Worm (Caenorhabditis elegans) whole organism, L4/young adult: ENCODE results near the gene acs-4.

Experiments
- W03F9.2 ChIP-seq: fragments of 150-350 bp; optimal IDR thresholded peaks from 2 replicates; lab custom pipeline; 2014; ENCODE audit warnings: missing biosample characterization, missing genetic modification characterization
- dao-5 ChIP-seq: sonication (generic microtip); optimal IDR thresholded peaks from 2 replicates; lab custom pipeline; 2016; ENCODE audit warnings: missing genotype, missing genetic modification characterization, moderate library complexity, missing compliant biosample characterization
- him-1 ChIP-seq: sonication (generic microtip); optimal IDR thresholded peaks from 2 replicates; lab custom pipeline; 2016; ENCODE audit warnings: missing genotype, missing genetic modification reagents, missing genetic modification characterization, missing compliant biosample characterization

acs-4 gene

ce11 chrIII:7150162-7150561 lies 17.5 kb upstream of the acs-4 start:
- TF ChIP-seq W03F9.2 (no peak), dao-5 (tag; lab: Kevin White, UChicago) (no peak), him-1 (tag; lab: Kevin White, UChicago) (no peak)

ce11 chrIII:7152569-7152968 lies 15.1 kb upstream of the acs-4 start:
- TF ChIP-seq W03F9.2 (no peak), him-1 (tag; lab: Kevin White, UChicago) (no peak), dao-5 (tag; lab: Kevin White, UChicago) (no peak)

DNA sequence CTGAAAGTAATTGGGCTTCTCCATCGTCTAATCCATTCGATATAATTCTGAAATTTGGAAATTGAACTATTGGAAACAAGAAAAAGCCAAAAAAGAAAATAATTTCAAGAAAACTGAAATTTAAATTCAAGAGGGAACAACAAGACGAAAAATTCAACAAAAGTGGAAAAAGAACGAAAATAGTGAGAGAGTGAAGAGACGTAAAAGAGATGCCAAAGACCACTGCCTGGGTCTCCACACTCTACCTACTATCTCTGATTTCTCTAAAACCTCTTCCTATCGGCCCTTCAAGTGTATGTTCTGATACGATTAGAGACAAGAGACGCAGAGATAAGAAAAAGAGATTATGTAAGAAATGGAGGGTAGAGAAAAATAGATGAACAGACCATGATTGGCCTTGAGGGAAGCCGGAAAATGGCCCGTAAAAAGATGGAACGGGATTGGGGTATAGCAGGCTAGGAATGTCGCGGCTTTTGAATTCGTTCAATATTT lies 13.8 kb upstream of the acs-4 start, which contains the start of gene ogt-1:
Gene ogt-1 (minus strand): TSS at position 51 of the 492 bp plus-strand sequence.
- TF ChIP-seq him-1 (tag; lab: Kevin White, UChicago) (peak; percentile 26), dao-5 (tag; lab: Kevin White, UChicago) (no peak), W03F9.2 (peak; percentile 74)

ce11 chrIII:7154526-7154925 lies 13.1 kb upstream of the acs-4 start:
- TF ChIP-seq W03F9.2 (no peak), dao-5 (tag; lab: Kevin White, UChicago) (no peak), him-1 (tag; lab: Kevin White, UChicago) (no peak)

- TF ChIP-seq dao-5 (tag; lab: Kevin White, UChicago) (no peak), W03F9.2 (peak; percentile 51), him-1 (tag; lab: Kevin White, UChicago) (peak; percentile 88)
These were observed 12.0 kb upstream of the acs-4 start for ce11 chrIII:7155631-7156030.

ce11 chrIII:7158709-7159108 lies 8.9 kb upstream of the acs-4 start, which contains the start of gene nuo-4:
Gene nuo-4, minus strand, starts transcription at chrIII:7158809.
- TF ChIP-seq dao-5 (tag; lab: Kevin White, UChicago) = no peak
- no peak for TF ChIP-seq him-1 (tag; lab: Kevin White, UChicago)
- TF ChIP-seq W03F9.2 = no peak

DNA sequence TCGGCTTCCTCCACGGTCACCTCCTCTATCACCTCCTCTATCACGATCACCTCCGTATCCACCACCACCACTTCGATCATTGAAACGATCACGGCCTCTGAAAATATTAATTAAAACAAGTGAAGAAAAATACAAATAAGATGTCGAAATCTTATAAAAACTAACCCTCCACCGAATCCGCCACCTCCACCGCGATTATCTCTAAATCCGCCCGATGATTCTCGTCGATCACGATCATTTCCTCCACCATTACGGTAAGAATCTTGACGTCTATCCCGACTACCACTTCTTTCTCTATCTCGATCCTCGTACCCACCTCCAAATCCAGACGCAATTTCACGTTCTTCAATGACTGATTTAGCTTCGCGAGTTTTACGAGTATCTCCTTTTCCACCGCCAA lies 8.4 kb upstream of the acs-4 start:
- TF ChIP-seq dao-5 (tag; lab: Kevin White, UChicago) = no peak
- no peak for TF ChIP-seq him-1 (tag; lab: Kevin White, UChicago)
- no peak for TF ChIP-seq W03F9.2

DNA sequence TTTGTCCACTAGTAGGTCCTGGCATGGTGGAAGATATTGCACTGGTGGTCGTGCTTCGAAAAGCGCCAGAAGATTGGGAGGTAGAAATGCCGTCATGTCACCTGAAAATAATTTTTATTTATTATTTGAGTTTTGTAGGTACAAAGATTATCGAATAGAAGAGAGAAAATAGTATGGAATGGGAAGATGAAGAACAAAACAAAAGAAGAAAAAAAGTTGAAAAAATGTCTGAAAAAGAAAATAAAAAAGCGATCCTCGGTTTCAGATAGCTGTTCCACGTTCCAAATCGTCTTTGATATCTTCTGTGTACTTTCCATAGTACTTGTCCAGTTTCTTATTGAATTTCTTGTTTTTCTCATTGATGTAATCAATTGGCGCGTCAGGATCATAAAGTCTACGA lies 6.6 kb upstream of the acs-4 start, which contains the start of gene rnp-7:
Gene rnp-7 (minus strand): TSS at position 101 of the 400 bp plus-strand sequence.
- no peak for TF ChIP-seq him-1 (tag; lab: Kevin White, UChicago)
- no peak for TF ChIP-seq W03F9.2
- TF ChIP-seq dao-5 (tag; lab: Kevin White, UChicago) = no peak

ce11 chrIII:7162065-7162762 lies 5.4 kb upstream of the acs-4 start, which contains the start of the genes syf-2 and K04G7.1:
Gene syf-2, minus strand, starts transcription at chrIII:7162115.
Gene K04G7.1, plus strand, starts transcription at chrIII:7162712.
- peak; percentile 75 for TF ChIP-seq him-1 (tag; lab: Kevin White, UChicago)
- no peak for TF ChIP-seq dao-5 (tag; lab: Kevin White, UChicago)
- TF ChIP-seq W03F9.2 = peak; percentile 95

- TF ChIP-seq W03F9.2 (no peak), him-1 (tag; lab: Kevin White, UChicago) (no peak), dao-5 (tag; lab: Kevin White, UChicago) (no peak)
These were observed 2.4 kb upstream of the acs-4 start for ce11 chrIII:7165276-7165675.

DNA sequence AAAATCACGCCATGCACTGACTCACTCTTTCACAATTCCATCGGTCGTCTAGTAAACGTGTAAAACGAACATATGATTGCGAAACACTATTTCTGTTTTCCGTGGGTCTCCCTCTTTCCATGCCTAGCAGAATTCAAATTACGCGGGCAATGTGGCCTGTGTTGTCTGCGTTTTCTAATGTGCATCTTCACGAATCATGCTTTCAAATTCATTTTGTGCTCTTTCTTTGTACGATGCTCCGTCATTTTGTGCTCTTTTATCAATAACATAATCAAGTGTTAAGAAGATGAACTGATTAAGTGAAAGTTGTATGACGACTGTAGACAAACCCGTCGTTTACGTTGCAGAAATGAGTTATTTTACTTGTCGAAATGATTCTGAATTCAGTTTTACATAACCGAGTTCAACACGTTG lies 1.8 kb upstream of the acs-4 start:
- TF ChIP-seq W03F9.2 = no peak
- TF ChIP-seq him-1 (tag; lab: Kevin White, UChicago) = no peak
- TF ChIP-seq dao-5 (tag; lab: Kevin White, UChicago) = no peak

ce11 chrIII:7166664-7167567 lies 722 bp upstream of the acs-4 start:
- TF ChIP-seq him-1 (tag; lab: Kevin White, UChicago) = peak; percentile 59
- no peak for TF ChIP-seq dao-5 (tag; lab: Kevin White, UChicago)

- TF ChIP-seq him-1 (tag; lab: Kevin White, UChicago) (no peak), dao-5 (tag; lab: Kevin White, UChicago) (no peak), W03F9.2 (no peak)
These were observed 2.5 kb downstream of the acs-4 start for ce11 chrIII:7170090-7170489.
